Fruit fly (Drosophila melanogaster): ENCODE results near the gene dsh.
A peak's percentile ranks its signal among the peaks of the same experiment; 100 is the strongest.

The dsh gene

DNA sequence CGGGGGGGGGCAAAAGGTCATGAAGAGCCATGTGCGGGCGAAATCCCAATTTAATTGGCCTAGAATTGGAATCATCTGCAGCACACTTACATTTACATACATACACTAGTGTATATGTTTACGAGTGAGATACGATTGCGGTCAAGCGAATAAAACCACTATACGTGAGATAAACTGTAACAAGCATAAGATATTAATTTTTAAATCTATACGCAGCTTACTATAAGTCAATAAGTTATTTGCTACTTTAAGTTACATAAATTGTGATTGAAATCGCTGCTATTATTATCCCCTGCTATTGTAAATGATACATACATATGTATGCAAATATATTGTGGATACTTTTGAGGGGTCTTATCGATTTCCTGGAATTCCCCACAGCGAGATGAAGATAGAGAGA, 23.5 kb downstream of the dsh start (continued):
- TF ChIP-seq grau (tag; optimal IDR thresholded peaks at IDR 0.05) (peak; percentile 46), CG3065 (GFP tag; optimal IDR thresholded peaks at IDR 0.05) (no peak), CG7556 (GFP tag; optimal IDR thresholded peaks at IDR 0.05) (peak; percentile 33), ash1 (GFP tag; optimal IDR thresholded peaks at IDR 0.05) (no peak), CG13624 (GFP tag; optimal IDR thresholded peaks at IDR 0.05) (peak; percentile 46), pros (GFP tag; optimal IDR thresholded peaks at IDR 0.05) (no peak), CG1233 (GFP tag; optimal IDR thresholded peaks at IDR 0.05) (peak; percentile 30), CG6791 (GFP tag; IDR thresholded peaks at IDR 0.05; ENCODE audit: partially characterized antibody) (no peak), CG14860 (GFP tag; IDR thresholded peaks at IDR 0.05; ENCODE audit: partially characterized antibody) (no peak), CG4730 (GFP tag; IDR thresholded peaks at IDR 0.05) (no peak), CG8290 (GFP tag; optimal IDR thresholded peaks at IDR 0.05) (no peak), CG8290 (tag; optimal IDR thresholded peaks at IDR 0.05) (peak in 1 of 2 experiments; percentile 76), wor (GFP tag; IDR thresholded peaks at IDR 0.05) (no peak), C15 (GFP tag; IDR thresholded peaks at IDR 0.05) (no peak), CG9215 (GFP tag; IDR thresholded peaks at IDR 0.05) (peak; percentile 15; the same call in 1 of the 2 replicates), chinmo (GFP tag; IDR thresholded peaks at IDR 0.05; ENCODE audit: partially characterized antibody) (no peak), wdn (GFP tag; IDR thresholded peaks at IDR 0.05) (0 out of 2 replicates have a peak, but pooled peaks have one; percentile 10), zfh1 (GFP tag; IDR thresholded peaks at IDR 0.05) (peak; percentile 45; the same call in 1 of the 3 replicates), E2f2 (GFP tag; IDR thresholded peaks at IDR 0.05) (no peak), jigr1 (GFP tag; IDR thresholded peaks at IDR 0.05) (no peak), Lpt (GFP tag; optimal IDR thresholded peaks at IDR 0.05) (no peak), br (optimal IDR thresholded peaks at IDR 0.05) (no peak), seq (GFP tag; IDR thresholded peaks at IDR 0.05) (peak; percentile 68), CG33213 (GFP tag; optimal IDR thresholded peaks at IDR 0.05) (no peak), trem (tag; optimal IDR thresholded peaks at IDR 0.05) (no peak), Max (GFP tag; optimal IDR thresholded peaks at IDR 0.05) (no peak), tx (GFP tag; optimal IDR thresholded peaks at IDR 0.05) (no peak), CG4424 (GFP tag; optimal IDR thresholded peaks at IDR 0.05) (no peak), YL-1 (GFP tag; optimal IDR thresholded peaks at IDR 0.05) (no peak), kni (GFP tag; optimal IDR thresholded peaks at IDR 0.05) (no peak), D19A (tag; optimal IDR thresholded peaks at IDR 0.05) (peak; percentile 4), CG30403 (GFP tag; optimal IDR thresholded peaks at IDR 0.05) (no peak), hkb (optimal IDR thresholded peaks at IDR 0.05) (no peak), hkb (GFP tag; IDR thresholded peaks at IDR 0.05) (peak; percentile 70), CG3995 (GFP tag; optimal IDR thresholded peaks at IDR 0.05) (no peak), lilli (GFP tag; optimal IDR thresholded peaks at IDR 0.05) (peak; percentile 36), ham (GFP tag; IDR thresholded peaks at IDR 0.05) (no peak), BEAF-32 (GFP tag; optimal IDR thresholded peaks at IDR 0.05) (no peak), Jarid2 (GFP tag; optimal IDR thresholded peaks at IDR 0.05) (no peak), Awh (GFP tag; IDR thresholded peaks at IDR 0.05) (0 out of 2 replicates have a peak, but pooled peaks have one; percentile 24), sisA (GFP tag; IDR thresholded peaks at IDR 0.05) (peak; percentile 32; the same call in 1 of the 2 replicates), ranshi (GFP tag; IDR thresholded peaks at IDR 0.05) (peak; percentile 54; the same call in 1 of the 2 replicates), CG9437 (GFP tag; optimal IDR thresholded peaks at IDR 0.05) (no peak), CG1792 (GFP tag; optimal IDR thresholded peaks at IDR 0.05) (no peak), Deaf1 (tag; optimal IDR thresholded peaks at IDR 0.05) (no peak), CG7357 (GFP tag; IDR thresholded peaks at IDR 0.05) (no peak), klu (GFP tag; IDR thresholded peaks at IDR 0.05) (no peak), dpn (GFP tag; optimal IDR thresholded peaks at IDR 0.05) (peak in 1 of 2 experiments; percentile 4), sd (tag; optimal IDR thresholded peaks at IDR 0.05) (no peak), mld (GFP tag; IDR thresholded peaks at IDR 0.05; ENCODE audit: partially characterized antibody) (no peak), HLH3B (GFP tag; IDR thresholded peaks at IDR 0.05) (peak; percentile 61), sr (GFP tag; IDR thresholded peaks at IDR 0.05) (peak; percentile 16; the same call in 1 of the 3 replicates), CG10366 (GFP tag; IDR thresholded peaks at IDR 0.05) (peak; percentile 16; the same call in 1 of the 2 replicates)

Measured in whole organism, embryonic.